Fruit fly (Drosophila melanogaster) whole organism, embryonic: ENCODE results near the gene Arpc1.

ENCODE experiments used
- Abd-B ChIP-seq: fragments of 200-800 bp; sonication (Bioruptor generic); optimal IDR thresholded peaks from 2 replicates; lab custom pipeline; 2018; ENCODE audit warnings: missing biosample characterization, mild to moderate bottlenecking, missing genetic modification characterization, moderate library complexity
- Ada2b ChIP-seq: fragments of 200-800 bp; sonication (Bioruptor generic); IDR thresholded peaks from 2 replicates; pipeline ENCODE4 v1.3.6; 2022; ENCODE audit warnings: missing biosample characterization, missing genetic modification characterization
- CG11456 ChIP-seq: fragments of 200-800 bp; sonication (Bioruptor generic); IDR thresholded peaks from 3 replicates; pipeline ENCODE4 v1.3.6; 2022; ENCODE audit warnings: missing biosample characterization, missing genetic modification characterization
- CG12659 ChIP-seq: fragments of 200-800 bp; sonication (Bioruptor generic); optimal IDR thresholded peaks from 3 replicates; lab custom pipeline; 2017; ENCODE audit warnings: mild to moderate bottlenecking, missing biosample characterization, missing genetic modification reagents, missing genetic modification characterization
- CG12744 ChIP-seq: fragments of 200-800 bp; sonication (Bioruptor generic); optimal IDR thresholded peaks from 2 replicates; lab custom pipeline; 2016; ENCODE audit warnings: missing biosample characterization, missing genetic modification characterization
- CG12769 ChIP-seq: fragments of 200-800 bp; sonication (Bioruptor generic); optimal IDR thresholded peaks from 2 replicates; lab custom pipeline; 2019; ENCODE audit warnings: missing biosample characterization, mild to moderate bottlenecking, missing genetic modification characterization, moderate library complexity
- CG13287 ChIP-seq: fragments of 200-800 bp; sonication (Bioruptor generic); IDR thresholded peaks from 2 replicates; pipeline ENCODE4 v1.3.6; 2022; ENCODE audit warnings: missing biosample characterization, missing genetic modification characterization; ENCODE audit not compliant: partially characterized antibody
- CG14860 ChIP-seq: fragments of 200-800 bp; sonication (Bioruptor generic); IDR thresholded peaks from 3 replicates; pipeline ENCODE4 v1.3.6; 2022; ENCODE audit warnings: missing biosample characterization, missing genetic modification characterization; ENCODE audit not compliant: partially characterized antibody
- CG14965 ChIP-seq: fragments of 200-800 bp; sonication (Bioruptor generic); optimal IDR thresholded peaks from 2 replicates; lab custom pipeline; 2016; ENCODE audit warnings: missing biosample characterization, missing genetic modification characterization, borderline replicate concordance
- CG1647 ChIP-seq: fragments of 200-800 bp; sonication (Bioruptor generic); optimal IDR thresholded peaks from 3 replicates; lab custom pipeline; 2016; ENCODE audit warnings: missing biosample characterization, missing genetic modification characterization
- CG16813 ChIP-seq: fragments of 200-800 bp; sonication (Bioruptor generic); IDR thresholded peaks from 3 replicates; pipeline ENCODE4 v1.3.6; 2022; ENCODE audit warnings: missing biosample characterization, missing genetic modification characterization; ENCODE audit not compliant: partially characterized antibody
- CG34224 ChIP-seq: fragments of 200-800 bp; sonication (Bioruptor generic); IDR thresholded peaks from 3 replicates; pipeline ENCODE4 v1.3.6; 2022; ENCODE audit warnings: missing biosample characterization, missing genetic modification characterization; ENCODE audit not compliant: partially characterized antibody
- CG6813 ChIP-seq: fragments of 200-800 bp; sonication (Bioruptor generic); optimal IDR thresholded peaks from 2 replicates; lab custom pipeline; 2017; ENCODE audit warnings: missing biosample characterization, missing genetic modification characterization, mild to moderate bottlenecking, moderate library complexity, missing genetic modification reagents
- CG7357 ChIP-seq: fragments of 200-800 bp; sonication (Bioruptor generic); IDR thresholded peaks from 3 replicates; pipeline ENCODE4 v1.3.6; 2022; ENCODE audit warnings: missing biosample characterization, missing genetic modification characterization
- CG7556 ChIP-seq: fragments of 200-800 bp; sonication (Bioruptor generic); optimal IDR thresholded peaks from 2 replicates; lab custom pipeline; 2017; ENCODE audit warnings: missing biosample characterization, mild to moderate bottlenecking, missing genetic modification characterization
- CG9797 ChIP-seq: fragments of 200-800 bp; sonication (Bioruptor generic); optimal IDR thresholded peaks from 3 replicates; lab custom pipeline; 2018; ENCODE audit warnings: missing biosample characterization, mild to moderate bottlenecking, missing genetic modification characterization
- Ets97D ChIP-seq: fragments of 200-800 bp; sonication (Bioruptor generic); optimal IDR thresholded peaks from 3 replicates; lab custom pipeline; 2016; ENCODE audit warnings: missing biosample characterization, missing genetic modification characterization
- Fer3 ChIP-seq: fragments of 200-800 bp; sonication (Bioruptor generic); optimal IDR thresholded peaks from 2 replicates; lab custom pipeline; 2018; ENCODE audit warnings: missing biosample characterization, mild to moderate bottlenecking, missing genetic modification characterization, moderate library complexity
- H15 ChIP-seq: fragments of 200-800 bp; sonication (Bioruptor generic); IDR thresholded peaks from 3 replicates; pipeline ENCODE4 v1.3.6; 2022; ENCODE audit warnings: missing biosample characterization, missing genetic modification characterization
- Jarid2 ChIP-seq: fragments of 200-800 bp; sonication (Bioruptor generic); optimal IDR thresholded peaks from 3 replicates; lab custom pipeline; 2017; ENCODE audit warnings: mild to moderate bottlenecking, missing biosample characterization, missing genetic modification reagents, missing genetic modification characterization
- Mad ChIP-seq: fragments of 200-800 bp; sonication (Bioruptor generic); optimal IDR thresholded peaks from 2 replicates; lab custom pipeline; 2016; ENCODE audit warnings: missing biosample characterization, missing genetic modification characterization
- Scr ChIP-seq: fragments of 200-800 bp; sonication (Bioruptor generic); IDR thresholded peaks from 2 replicates; pipeline ENCODE4 v1.3.6; 2022; ENCODE audit warnings: missing biosample characterization, missing genetic modification characterization; ENCODE audit not compliant: partially characterized antibody
- Sry-β ChIP-seq: fragments of 200-800 bp; sonication (Bioruptor generic); optimal IDR thresholded peaks from 2 replicates; lab custom pipeline; 2018; ENCODE audit warnings: missing biosample characterization, mild to moderate bottlenecking, missing genetic modification characterization, moderate library complexity
- TFAM ChIP-seq: fragments of 200-800 bp; sonication (Bioruptor generic); optimal IDR thresholded peaks from 2 replicates; lab custom pipeline; 2017; ENCODE audit warnings: missing biosample characterization, missing genetic modification characterization, inconsistent platforms
- Xrp1 ChIP-seq: fragments of 200-800 bp; sonication (Bioruptor generic); IDR thresholded peaks from 2 replicates; pipeline ENCODE4 v1.3.6; 2022; ENCODE audit warnings: missing biosample characterization, missing genetic modification characterization
- amos ChIP-seq: fragments of 200-800 bp; sonication (Bioruptor generic); IDR thresholded peaks from 2 replicates; pipeline ENCODE4 v1.3.6; 2022; ENCODE audit warnings: missing biosample characterization, missing genetic modification characterization; ENCODE audit not compliant: partially characterized antibody
- bcd ChIP-seq: fragments of 200-800 bp; sonication (Bioruptor generic); optimal IDR thresholded peaks from 2 replicates; lab custom pipeline; 2017; ENCODE audit warnings: missing biosample characterization, mild to moderate bottlenecking, missing genetic modification characterization
- caup ChIP-seq: fragments of 200-800 bp; sonication (Bioruptor generic); optimal IDR thresholded peaks from 3 replicates; lab custom pipeline; 2017; ENCODE audit warnings: missing biosample characterization, mild to moderate bottlenecking, missing genetic modification characterization, moderate library complexity; ENCODE audit not compliant: severe bottlenecking
- chn ChIP-seq: fragments of 200-800 bp; sonication (Bioruptor generic); optimal IDR thresholded peaks from 2 replicates; lab custom pipeline; 2016; ENCODE audit warnings: missing biosample characterization, missing genetic modification characterization
- cwo ChIP-seq: fragments of 200-800 bp; sonication (Bioruptor generic); optimal IDR thresholded peaks from 3 replicates; lab custom pipeline; 2017; ENCODE audit warnings: missing biosample characterization, missing genetic modification characterization, mild to moderate bottlenecking, moderate library complexity, missing genetic modification reagents
- disco-r ChIP-seq: fragments of 200-800 bp; sonication (Bioruptor generic); optimal IDR thresholded peaks from 2 replicates; lab custom pipeline; 2016; ENCODE audit warnings: missing biosample characterization, missing genetic modification characterization
- fd64A ChIP-seq: fragments of 200-800 bp; sonication (Bioruptor generic); optimal IDR thresholded peaks from 3 replicates; lab custom pipeline; 2018; ENCODE audit warnings: missing biosample characterization, mild to moderate bottlenecking, missing genetic modification characterization
- gcm2 ChIP-seq: fragments of 200-800 bp; sonication (Bioruptor generic); optimal IDR thresholded peaks from 2 replicates; lab custom pipeline; 2016; ENCODE audit warnings: missing biosample characterization, missing genetic modification characterization
- gem ChIP-seq: fragments of 200-800 bp; sonication (Bioruptor generic); optimal IDR thresholded peaks from 2 replicates; lab custom pipeline; 2019; ENCODE audit warnings: missing biosample characterization, mild to moderate bottlenecking, missing genetic modification characterization, moderate library complexity
- grn ChIP-seq: fragments of 200-800 bp; sonication (Bioruptor generic); optimal IDR thresholded peaks from 3 replicates; lab custom pipeline; 2017; ENCODE audit warnings: missing biosample characterization, missing genetic modification characterization
- her ChIP-seq: fragments of 200-800 bp; sonication (Bioruptor generic); optimal IDR thresholded peaks from 2 replicates; lab custom pipeline; 2016; ENCODE audit warnings: missing biosample characterization, missing genetic modification characterization
- klu ChIP-seq: fragments of 200-800 bp; sonication (Bioruptor generic); IDR thresholded peaks from 2 replicates; pipeline ENCODE4 v1.3.6; 2022; ENCODE audit warnings: missing biosample characterization, missing genetic modification characterization
- nau ChIP-seq: fragments of 200-800 bp; sonication (Bioruptor generic); optimal IDR thresholded peaks from 3 replicates; lab custom pipeline; 2017; ENCODE audit warnings: missing biosample characterization, mild to moderate bottlenecking, missing genetic modification characterization, missing genetic modification reagents
- oc ChIP-seq: fragments of 200-800 bp; sonication (Bioruptor generic); optimal IDR thresholded peaks from 2 replicates; lab custom pipeline; 2018; ENCODE audit warnings: missing biosample characterization, mild to moderate bottlenecking, missing genetic modification characterization, moderate library complexity
- pho ChIP-seq: fragments of 200-800 bp; sonication (Bioruptor generic); optimal IDR thresholded peaks from 2 replicates; lab custom pipeline; 2016; ENCODE audit warnings: missing biosample characterization, missing genetic modification characterization
- pros ChIP-seq: fragments of 200-800 bp; sonication (Bioruptor generic); optimal IDR thresholded peaks from 3 replicates; lab custom pipeline; 2019; ENCODE audit warnings: missing biosample characterization, mild to moderate bottlenecking, missing genetic modification characterization, moderate library complexity
- psq ChIP-seq: fragments of 200-800 bp; sonication (Bioruptor generic); optimal IDR thresholded peaks from 2 replicates; lab custom pipeline; 2017; ENCODE audit warnings: missing biosample characterization, missing genetic modification characterization
- run ChIP-seq: fragments of 200-800 bp; sonication (Bioruptor generic); optimal IDR thresholded peaks from 3 replicates; lab custom pipeline; 2018; ENCODE audit warnings: missing biosample characterization, mild to moderate bottlenecking, missing genetic modification characterization
- unc-4 ChIP-seq: fragments of 200-800 bp; sonication (Bioruptor generic); IDR thresholded peaks from 2 replicates; pipeline ENCODE4 v1.3.6; 2022; ENCODE audit warnings: missing biosample characterization, missing genetic modification characterization; ENCODE audit not compliant: partially characterized antibody
- vfl ChIP-seq: fragments of 200-800 bp; sonication (Bioruptor generic); optimal IDR thresholded peaks from 2 replicates; lab custom pipeline; 2016; ENCODE audit warnings: missing biosample characterization, missing genetic modification characterization
- zfh2 ChIP-seq: fragments of 200-800 bp; sonication (Bioruptor generic); optimal IDR thresholded peaks from 2 replicates; lab custom pipeline; 2016; ENCODE audit warnings: missing biosample characterization, missing genetic modification characterization

The Arpc1 gene

DNA sequence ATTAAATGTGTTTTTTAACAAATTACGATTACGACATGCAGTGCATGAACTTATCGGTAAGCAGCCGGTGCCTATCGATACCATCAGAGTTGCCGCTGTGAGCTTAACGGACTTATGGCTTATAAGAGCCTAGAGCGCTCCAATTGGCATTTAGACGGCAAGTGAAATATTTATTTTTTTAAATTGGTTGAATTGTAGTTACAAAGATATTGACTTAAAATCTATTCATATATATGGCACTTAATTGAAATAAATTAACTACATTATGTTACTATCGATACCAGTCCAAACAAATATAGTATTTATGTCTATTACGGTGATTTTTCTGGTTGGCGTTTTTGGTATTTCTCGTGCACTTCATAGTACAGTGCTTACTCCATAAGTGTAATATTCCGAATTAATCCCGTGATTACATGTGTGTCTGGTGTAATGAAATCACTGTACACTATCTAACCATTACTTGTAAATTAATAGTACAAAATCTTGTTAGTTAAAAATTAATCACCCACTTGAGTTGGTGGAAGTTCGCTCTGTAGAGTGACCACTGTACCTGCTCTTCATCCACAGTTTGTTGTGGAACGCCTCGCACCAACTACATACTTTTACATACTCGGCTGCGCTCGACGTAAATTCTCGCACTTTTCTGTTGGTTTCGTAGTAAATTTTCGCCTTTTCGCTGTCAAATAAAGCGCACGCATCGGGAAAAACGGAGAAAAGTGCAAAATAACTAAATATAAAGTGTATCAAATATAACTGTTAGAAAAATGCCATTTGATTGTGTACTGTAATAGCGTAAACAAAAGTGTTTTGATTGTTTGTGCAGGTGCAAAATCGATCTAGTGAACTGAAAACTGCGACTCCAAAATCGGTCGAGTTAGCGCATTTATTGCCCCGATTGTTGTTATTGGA lies 5.7 kb upstream of the Arpc1 start, which contains the start of the genes mRpS23 and CenG1A (continued):
- TF ChIP-seq CG14965 (GFP tag; lab: Kevin White, UChicago) (peak; percentile 93), CG12769 (tag; lab: Kevin White, UChicago) (peak; percentile 100), CG7357 (peak; percentile 99), psq (GFP tag; lab: Kevin White, UChicago) (peak; percentile 96), gcm2 (GFP tag; lab: Kevin White, UChicago) (peak; percentile 99), oc (tag; lab: Kevin White, UChicago) (peak; percentile 100), chn (GFP tag; lab: Kevin White, UChicago) (peak; percentile 100), vfl (GFP tag; lab: Kevin White, UChicago) (peak; percentile 100), Xrp1 (peak; percentile 100), cwo (GFP tag; lab: Kevin White, UChicago) (peak; percentile 99), CG11456 (GFP tag; lab: Robert Waterston, UW) (peak; percentile 100), Sry-β (GFP tag; lab: Kevin White, UChicago) (peak; percentile 83), H15 (peak; percentile 100), CG12744 (GFP tag; lab: Kevin White, UChicago) (peak; percentile 100), her (GFP tag; lab: Kevin White, UChicago) (peak; percentile 98), gem (tag; lab: Kevin White, UChicago) (peak; percentile 100), pros (GFP tag; lab: Kevin White, UChicago) (peak; percentile 80), Scr (GFP tag; lab: Robert Waterston, UW) (peak; percentile 89), zfh2 (peak; percentile 100), CG9797 (GFP tag; lab: Kevin White, UChicago) (peak; percentile 94), grn (peak; percentile 95), Ada2b (GFP tag; lab: Robert Waterston, UW) (peak; percentile 100), Mad (peak; percentile 100), fd64A (GFP tag; lab: Kevin White, UChicago) (peak; percentile 100), CG1647 (GFP tag; lab: Kevin White, UChicago) (peak; percentile 99), Abd-B (GFP tag; lab: Kevin White, UChicago) (peak; percentile 99), TFAM (GFP tag; lab: Kevin White, UChicago) (peak; percentile 97), nau (peak; percentile 100), caup (GFP tag; lab: Kevin White, UChicago) (peak; percentile 100), disco-r (GFP tag; lab: Kevin White, UChicago) (peak; percentile 99), CG34224 (GFP tag; lab: Robert Waterston, UW) (peak; percentile 81), CG13287 (GFP tag; lab: Robert Waterston, UW) (peak; percentile 88), Fer3 (peak; percentile 100), CG7556 (GFP tag; lab: Kevin White, UChicago) (peak; percentile 99), CG14860 (GFP tag; lab: Robert Waterston, UW) (peak; percentile 86), CG12659 (GFP tag; lab: Kevin White, UChicago) (peak; percentile 100), amos (GFP tag; lab: Robert Waterston, UW) (peak; percentile 64; the same call in 1 of the 2 replicates), CG16813 (GFP tag; lab: Robert Waterston, UW) (peak; percentile 79), CG6813 (peak; percentile 100), bcd (GFP tag; lab: Kevin White, UChicago) (peak; percentile 100), Jarid2 (GFP tag; lab: Kevin White, UChicago) (peak; percentile 97), pho (GFP tag; lab: Kevin White, UChicago) (peak; percentile 100), run (tag; lab: Kevin White, UChicago) (peak; percentile 100), klu (GFP tag; lab: Robert Waterston, UW) (peak; percentile 99), unc-4 (GFP tag; lab: Robert Waterston, UW) (peak; percentile 82), Ets97D (peak; percentile 97)
